Worm (Caenorhabditis elegans): Measurements from ENCODE around the gene arrd-1.

DNA sequence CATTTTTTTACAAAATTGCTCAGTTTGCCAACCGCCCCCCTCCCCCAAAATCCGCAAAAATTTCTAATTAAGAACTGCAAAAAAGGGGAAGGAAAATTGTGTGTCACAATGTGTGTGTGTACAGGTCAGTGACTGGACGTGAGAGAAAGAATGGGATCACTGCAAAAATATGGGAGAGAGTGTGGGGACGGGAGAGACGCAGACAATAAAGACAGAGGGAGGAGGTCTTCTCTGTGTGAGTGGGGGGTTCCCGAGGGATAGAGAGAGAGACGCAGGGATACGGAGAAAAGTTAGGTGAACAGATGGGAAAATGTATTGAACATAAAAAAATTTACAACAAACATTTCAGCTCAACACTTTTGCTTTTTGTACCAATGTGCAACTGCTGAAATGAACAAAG, 1.4 kb upstream of the arrd-1 start:
- no peak for TF ChIP-seq lin-32 (GFP tag; optimal IDR thresholded peaks at IDR 0.05)
- TF ChIP-seq pha-4 (tag; optimal IDR thresholded peaks at IDR 0.05), result no peak
